Worm (Caenorhabditis elegans) whole organism, L4/young adult: ENCODE data around the gene Y75B8A.31.

ENCODE experiments used
- W03F9.2 ChIP-seq: fragments of 150-350 bp; optimal IDR thresholded peaks from 2 replicates; lab custom pipeline; 2014; ENCODE audit warnings: missing biosample characterization, missing genetic modification characterization
- dao-5 ChIP-seq: sonication (generic microtip); optimal IDR thresholded peaks from 2 replicates; lab custom pipeline; 2016; ENCODE audit warnings: missing genotype, missing genetic modification characterization, moderate library complexity, missing compliant biosample characterization
- him-1 ChIP-seq: sonication (generic microtip); optimal IDR thresholded peaks from 2 replicates; lab custom pipeline; 2016; ENCODE audit warnings: missing genotype, missing genetic modification reagents, missing genetic modification characterization, missing compliant biosample characterization

- TF ChIP-seq dao-5 (tag; lab: Kevin White, UChicago) (no peak), W03F9.2 (tag; lab: Kevin White, UChicago) (no peak), him-1 (tag; lab: Kevin White, UChicago) (no peak)
These were observed 36.7 kb downstream of the Y75B8A.31 start for ce11 chrIII:12388106-12388505.
